Worm (Caenorhabditis elegans) whole organism, L1 larva: ENCODE data around the gene F44B9.2.

Source experiments
- C04F5.9 ChIP-seq: sonication (generic microtip); optimal IDR thresholded peaks from 2 replicates; lab custom pipeline; 2016; ENCODE audit warnings: missing genetic modification characterization, missing compliant biosample characterization
- C34B4.2 ChIP-seq: sonication (generic microtip); optimal IDR thresholded peaks from 2 replicates; lab custom pipeline; 2017; ENCODE audit warnings: mild to moderate bottlenecking, missing genetic modification characterization, missing compliant biosample characterization
- F16B12.6 ChIP-seq: fragments of 150-350 bp; optimal IDR thresholded peaks from 2 replicates; lab custom pipeline; 2014; ENCODE audit warnings: missing biosample characterization, missing genetic modification characterization
- aha-1 ChIP-seq: fragments of 150-350 bp; optimal IDR thresholded peaks from 2 replicates; lab custom pipeline; 2014; ENCODE audit warnings: missing biosample characterization, missing genetic modification characterization
- aly-2 ChIP-seq: fragments of 150-350 bp; optimal IDR thresholded peaks from 2 replicates; lab custom pipeline; 2014; ENCODE audit warnings: missing biosample characterization, missing genetic modification characterization
- ama-1 ChIP-seq: fragments of 150-350 bp; optimal IDR thresholded peaks from 2 replicates; lab custom pipeline; 2014
- ceh-82 ChIP-seq, 3 experiments: fragments of 150-350 bp in 1 of 3; sonication (generic microtip) in 2 of 3; optimal IDR thresholded peaks; 2 replicates each; lab custom pipeline; 2014 to 2017; ENCODE audit warnings: missing biosample characterization in 3 of 3, missing genetic modification characterization in 3 of 3
- ceh-88 ChIP-seq: fragments of 200-800 bp; sonication (Bioruptor generic); IDR thresholded peaks from 2 replicates; pipeline ENCODE4 v1.3.6; 2022; ENCODE audit warnings: missing genetic modification characterization, missing compliant biosample characterization
- ceh-90 ChIP-seq: sonication (generic microtip); optimal IDR thresholded peaks from 2 replicates; lab custom pipeline; 2016; ENCODE audit warnings: missing genetic modification characterization, missing compliant biosample characterization
- ces-1 ChIP-seq: fragments of 150-350 bp; optimal IDR thresholded peaks from 2 replicates; lab custom pipeline; 2014; ENCODE audit warnings: missing biosample characterization, missing genetic modification reagents, missing genetic modification characterization
- dpl-1 ChIP-seq, 3 experiments: fragments of 150-350 bp in 2 of 3; sonication (generic microtip) in 1 of 3; optimal IDR thresholded peaks; 2 replicates each; lab custom pipeline; 2014 to 2017; ENCODE audit warnings: missing biosample characterization in 3 of 3, missing genetic modification characterization in 3 of 3, missing genetic modification reagents in 3 of 3
- dsc-1 ChIP-seq: sonication (generic microtip); optimal IDR thresholded peaks from 2 replicates; lab custom pipeline; 2016; ENCODE audit warnings: mild to moderate bottlenecking, missing genetic modification characterization, missing compliant biosample characterization
- efl-3 ChIP-seq: fragments of 200-800 bp; sonication (Bioruptor generic); optimal IDR thresholded peaks from 2 replicates; lab custom pipeline; 2018; ENCODE audit warnings: mild to moderate bottlenecking, missing genetic modification characterization, missing compliant biosample characterization
- egl-27 ChIP-seq, 2 experiments: fragments of 150-350 bp in 1 of 2; sonication (generic microtip); optimal IDR thresholded peaks; 3 replicates each; lab custom pipeline; 2017 to 2018; ENCODE audit warnings: missing biosample characterization in 2 of 2, missing genetic modification characterization in 2 of 2, missing genetic modification reagents in 2 of 2
- fkh-10 ChIP-seq: sonication (generic microtip); optimal IDR thresholded peaks from 2 replicates; lab custom pipeline; 2017; ENCODE audit warnings: missing biosample characterization, missing genetic modification reagents, missing genetic modification characterization
- fkh-4 ChIP-seq: sonication (generic microtip); optimal IDR thresholded peaks from 2 replicates; lab custom pipeline; 2016; ENCODE audit warnings: missing compliant biosample characterization, missing genetic modification characterization, borderline replicate concordance
- fos-1 ChIP-seq: fragments of 150-350 bp; optimal IDR thresholded peaks from 2 replicates; lab custom pipeline; 2014; ENCODE audit warnings: missing biosample characterization, missing genetic modification characterization
- grh-1 ChIP-seq: fragments of 200-800 bp; sonication (Bioruptor generic); IDR thresholded peaks from 2 replicates; pipeline ENCODE4 v1.3.6; 2022; ENCODE audit warnings: missing genetic modification reagents, missing genetic modification characterization, missing compliant biosample characterization
- hlh-4 ChIP-seq: sonication (generic microtip); optimal IDR thresholded peaks from 2 replicates; lab custom pipeline; 2016; ENCODE audit warnings: mild to moderate bottlenecking, missing genetic modification characterization, missing compliant biosample characterization
- hpl-2 ChIP-seq: fragments of 150-350 bp; optimal IDR thresholded peaks from 2 replicates; lab custom pipeline; 2014; ENCODE audit warnings: missing biosample characterization, missing genetic modification reagents, missing genetic modification characterization
- irx-1 ChIP-seq: sonication (generic microtip); optimal IDR thresholded peaks from 2 replicates; lab custom pipeline; 2016; ENCODE audit warnings: missing genetic modification characterization, missing compliant biosample characterization
- isw-1 ChIP-seq: fragments of 200-800 bp; sonication (Bioruptor generic); IDR thresholded peaks from 2 replicates; pipeline ENCODE4 v1.3.6; 2022; ENCODE audit warnings: missing genetic modification characterization, missing compliant biosample characterization
- lin-14 ChIP-seq: fragments of 200-800 bp; sonication (Bioruptor generic); optimal IDR thresholded peaks from 2 replicates; lab custom pipeline; 2018; ENCODE audit warnings: mild to moderate bottlenecking, missing genetic modification characterization, moderate library complexity, missing compliant biosample characterization
- lin-35 ChIP-seq, 2 experiments: fragments of 150-350 bp; optimal IDR thresholded peaks; 2 replicates each; lab custom pipeline; 2014; ENCODE audit warnings: missing biosample characterization in 2 of 2, missing genetic modification characterization in 2 of 2, missing genetic modification reagents in 2 of 2
- lsy-2 ChIP-seq, 2 experiments: fragments of 150-350 bp; optimal IDR thresholded peaks; 2 replicates each; lab custom pipeline; 2014; ENCODE audit warnings: missing biosample characterization in 2 of 2, missing genetic modification characterization in 2 of 2
- mdl-1 ChIP-seq, 2 experiments: fragments of 150-350 bp; optimal IDR thresholded peaks; 2 replicates each; lab custom pipeline; 2014 to 2017; ENCODE audit warnings: missing biosample characterization in 2 of 2, missing genetic modification characterization in 2 of 2, inconsistent platforms in 1 of 2
- mef-2 ChIP-seq: fragments of 150-350 bp; optimal IDR thresholded peaks from 2 replicates; lab custom pipeline; 2014; ENCODE audit warnings: missing biosample characterization, missing genetic modification characterization
- nhr-12 ChIP-seq: sonication (generic microtip); optimal IDR thresholded peaks from 2 replicates; lab custom pipeline; 2017; ENCODE audit warnings: missing biosample characterization, missing genetic modification characterization
- nhr-20 ChIP-seq: sonication (generic microtip); optimal IDR thresholded peaks from 2 replicates; lab custom pipeline; 2016; ENCODE audit warnings: mild to moderate bottlenecking, missing genetic modification characterization, missing compliant biosample characterization
- nhr-76 ChIP-seq: sonication (generic microtip); optimal IDR thresholded peaks from 2 replicates; lab custom pipeline; 2017; ENCODE audit warnings: missing biosample characterization, missing genetic modification characterization
- nhr-84 ChIP-seq: sonication (generic microtip); optimal IDR thresholded peaks from 2 replicates; lab custom pipeline; 2017; ENCODE audit warnings: missing biosample characterization, missing genetic modification characterization
- nhr-85 ChIP-seq: sonication (generic microtip); peaks from one replicate; lab custom pipeline; 2016; ENCODE audit warnings: missing genetic modification characterization, inconsistent platforms, missing compliant biosample characterization
- pag-3 ChIP-seq: sonication (generic microtip); optimal IDR thresholded peaks from 2 replicates; lab custom pipeline; 2017; ENCODE audit warnings: missing genetic modification characterization, mild to moderate bottlenecking, missing compliant biosample characterization, antibody characterized with exemption, borderline replicate concordance; ENCODE audit not compliant: insufficient read depth
- pax-3 ChIP-seq: fragments of 200-800 bp; sonication (Bioruptor generic); optimal IDR thresholded peaks from 2 replicates; lab custom pipeline; 2018; ENCODE audit warnings: mild to moderate bottlenecking, missing genetic modification characterization, moderate library complexity, missing compliant biosample characterization
- snu-23 ChIP-seq: sonication (generic microtip); optimal IDR thresholded peaks from 2 replicates; lab custom pipeline; 2016; ENCODE audit warnings: missing genetic modification characterization, missing compliant biosample characterization
- sox-4 ChIP-seq: sonication (generic microtip); optimal IDR thresholded peaks from 2 replicates; lab custom pipeline; 2016; ENCODE audit warnings: missing genetic modification characterization, missing compliant biosample characterization
- sup-37 ChIP-seq: fragments of 200-800 bp; sonication (Bioruptor generic); optimal IDR thresholded peaks from 2 replicates; lab custom pipeline; 2018; ENCODE audit warnings: mild to moderate bottlenecking, missing genetic modification characterization, missing compliant biosample characterization
- swsn-7 ChIP-seq: sonication (generic microtip); optimal IDR thresholded peaks from 2 replicates; lab custom pipeline; 2016; ENCODE audit warnings: missing genetic modification characterization, missing compliant biosample characterization
- tlp-1 ChIP-seq: fragments of 150-350 bp; optimal IDR thresholded peaks from 2 replicates; lab custom pipeline; 2014; ENCODE audit warnings: missing biosample characterization, missing genetic modification characterization
- unc-30 ChIP-seq: sonication (generic microtip); optimal IDR thresholded peaks from 2 replicates; lab custom pipeline; 2017; ENCODE audit warnings: missing biosample characterization, missing genetic modification characterization
- zag-1 ChIP-seq: fragments of 150-350 bp; optimal IDR thresholded peaks from 2 replicates; lab custom pipeline; 2014; ENCODE audit warnings: missing biosample characterization, missing genetic modification characterization
- zip-4 ChIP-seq: fragments of 200-800 bp; sonication (Bioruptor generic); optimal IDR thresholded peaks from 2 replicates; lab custom pipeline; 2018; ENCODE audit warnings: mild to moderate bottlenecking, missing genetic modification characterization, moderate library complexity, missing compliant biosample characterization
- ztf-11 ChIP-seq, 2 experiments: sonication (generic microtip); optimal IDR thresholded peaks; 2 replicates each; lab custom pipeline; 2016 to 2017; ENCODE audit warnings: missing genetic modification characterization in 2 of 2, missing biosample characterization in 1 of 2, missing compliant biosample characterization in 1 of 2
- ztf-4 ChIP-seq: fragments of 150-350 bp; optimal IDR thresholded peaks from 2 replicates; lab custom pipeline; 2014; ENCODE audit warnings: missing biosample characterization, missing genetic modification characterization

Gene F44B9.2

ce11 chrIII:7973968-7974607, 48.2 kb upstream of the F44B9.2 start (continued):
- no peak for TF ChIP-seq fos-1 (tag; lab: Kevin White, UChicago)
- peak; percentile 57 for TF ChIP-seq lin-14 (GFP tag; lab: Kevin White, UChicago)
- TF ChIP-seq zip-4 (GFP tag; lab: Kevin White, UChicago), result no peak
- peak; percentile 50 for TF ChIP-seq snu-23 (GFP tag; lab: Kevin White, UChicago)
- peak in 1 of 2 experiments; percentile 19 for TF ChIP-seq lsy-2 (tag; optimal IDR thresholded peaks at IDR 0.05; lab: Kevin White, UChicago)
- no peak for TF ChIP-seq nhr-12 (tag; lab: Kevin White, UChicago)
- no peak for TF ChIP-seq ceh-82 (tag; optimal IDR thresholded peaks at IDR 0.05; lab: Kevin White, UChicago)
- TF ChIP-seq nhr-84 (tag; lab: Kevin White, UChicago), result no peak
- no peak for TF ChIP-seq zag-1 (tag; lab: Kevin White, UChicago)
- TF ChIP-seq sox-4, result no peak
- TF ChIP-seq mdl-1 (tag; optimal IDR thresholded peaks at IDR 0.05; lab: Kevin White, UChicago), result peak in 1 of 2 experiments; percentile 3
- TF ChIP-seq nhr-76 (tag; lab: Kevin White, UChicago), result no peak
- TF ChIP-seq C34B4.2 (tag; lab: Kevin White, UChicago), result no peak
- no peak for TF ChIP-seq grh-1 (GFP tag; lab: Robert Waterston, UW)
- TF ChIP-seq fkh-4, result no peak
- no peak for TF ChIP-seq mef-2
- no peak for TF ChIP-seq aly-2 (tag; lab: Kevin White, UChicago)
- no peak for TF ChIP-seq aha-1 (tag; lab: Kevin White, UChicago)
- TF ChIP-seq isw-1 (GFP tag; lab: Robert Waterston, UW), result no peak
- no peak for TF ChIP-seq pag-3
- no peak for TF ChIP-seq C04F5.9 (tag; lab: Kevin White, UChicago)
- TF ChIP-seq dsc-1 (tag; lab: Kevin White, UChicago), result no peak
- no peak for TF ChIP-seq F16B12.6 (tag; lab: Kevin White, UChicago)
- TF ChIP-seq unc-30 (tag; lab: Kevin White, UChicago), result no peak
- TF ChIP-seq ztf-4 (tag; lab: Kevin White, UChicago), result peak; percentile 34
- no peak for TF ChIP-seq egl-27 (tag; optimal IDR thresholded peaks at IDR 0.05; lab: Kevin White, UChicago)
- TF ChIP-seq ces-1 (GFP tag; lab: Kevin White, UChicago), result no peak
- no peak for TF ChIP-seq ztf-11 (tag; optimal IDR thresholded peaks at IDR 0.05; lab: Kevin White, UChicago)
- no peak for TF ChIP-seq ceh-88 (GFP tag; lab: Robert Waterston, UW)
- no peak for TF ChIP-seq fkh-10
- TF ChIP-seq efl-3, result no peak
- TF ChIP-seq hlh-4 (tag; lab: Kevin White, UChicago), result no peak

ce11 chrIII:7977224-7977623, 45.0 kb upstream of the F44B9.2 start:
- TF ChIP-seq nhr-85 (peak; percentile 13), ceh-90 (tag; lab: Kevin White, UChicago) (no peak), dsc-1 (tag; lab: Kevin White, UChicago) (peak; percentile 3), aly-2 (tag; lab: Kevin White, UChicago) (peak; percentile 64), egl-27 (tag; optimal IDR thresholded peaks at IDR 0.05; lab: Kevin White, UChicago) (no peak), ama-1 (lab: Kevin White, UChicago) (peak; percentile 45), lin-35 (GFP tag; optimal IDR thresholded peaks at IDR 0.05; lab: Kevin White, UChicago) (peak in 1 of 2 experiments; percentile 9)

ce11 chrIII:7977777-7978176, 44.5 kb upstream of the F44B9.2 start, which contains the start of gene C06G4.4:
TSS of gene C06G4.4 (minus strand) at chrIII:7977812.
- no peak for TF ChIP-seq sup-37 (GFP tag; lab: Kevin White, UChicago)
- no peak for TF ChIP-seq swsn-7 (tag; lab: Kevin White, UChicago)
- TF ChIP-seq tlp-1 (tag; lab: Kevin White, UChicago), result no peak
- TF ChIP-seq aly-2 (tag; lab: Kevin White, UChicago), result no peak
- TF ChIP-seq pax-3 (tag; lab: Kevin White, UChicago), result no peak
- TF ChIP-seq irx-1 (tag; lab: Kevin White, UChicago), result no peak
- no peak for TF ChIP-seq nhr-84 (tag; lab: Kevin White, UChicago)
- TF ChIP-seq nhr-76 (tag; lab: Kevin White, UChicago), result no peak
- TF ChIP-seq hpl-2 (GFP tag; lab: Kevin White, UChicago), result no peak
- TF ChIP-seq nhr-20 (tag; lab: Kevin White, UChicago), result no peak
- no peak for TF ChIP-seq dpl-1 (GFP tag; optimal IDR thresholded peaks at IDR 0.05; lab: Kevin White, UChicago)
